Fruit fly (Drosophila melanogaster) whole organism, embryonic: ENCODE data around the gene CG7069.

ENCODE experiments used
- Adf1 ChIP-seq: fragments of 200-800 bp; sonication (Bioruptor generic); IDR thresholded peaks from 2 replicates; pipeline ENCODE4 v1.3.6; 2022; ENCODE audit warnings: missing biosample characterization, missing genetic modification characterization
- Antp ChIP-seq: fragments of 200-800 bp; sonication (Bioruptor generic); optimal IDR thresholded peaks from 3 replicates; lab custom pipeline; 2016; ENCODE audit warnings: missing biosample characterization, missing genetic modification characterization
- Awh ChIP-seq: fragments of 200-800 bp; sonication (Bioruptor generic); IDR thresholded peaks from 2 replicates; pipeline ENCODE4, ENCODE4 v1.3.6; 2022; ENCODE audit warnings: missing biosample characterization, missing genetic modification characterization
- B-H1 ChIP-seq: fragments of 200-800 bp; sonication (Bioruptor generic); IDR thresholded peaks from 3 replicates; pipeline ENCODE4 v1.3.6; 2022; ENCODE audit warnings: missing biosample characterization, missing genetic modification characterization
- CG10654 ChIP-seq: fragments of 200-800 bp; sonication (Bioruptor generic); optimal IDR thresholded peaks from 2 replicates; lab custom pipeline; 2016; ENCODE audit warnings: missing biosample characterization, missing genetic modification characterization
- CG11695 ChIP-seq: fragments of 200-800 bp; sonication (Bioruptor generic); IDR thresholded peaks from 3 replicates; pipeline ENCODE4 v1.3.6; 2022; ENCODE audit warnings: missing biosample characterization, missing genetic modification characterization
- CG1233 ChIP-seq: fragments of 200-800 bp; sonication (Bioruptor generic); optimal IDR thresholded peaks from 4 replicates; lab custom pipeline; 2018; ENCODE audit warnings: missing biosample characterization, mild to moderate bottlenecking, missing genetic modification characterization
- CG12659 ChIP-seq: fragments of 200-800 bp; sonication (Bioruptor generic); optimal IDR thresholded peaks from 3 replicates; lab custom pipeline; 2017; ENCODE audit warnings: mild to moderate bottlenecking, missing biosample characterization, missing genetic modification reagents, missing genetic modification characterization
- CG13894 ChIP-seq: fragments of 200-800 bp; sonication (Bioruptor generic); optimal IDR thresholded peaks from 3 replicates; lab custom pipeline; 2018; ENCODE audit warnings: missing biosample characterization, mild to moderate bottlenecking, missing genetic modification characterization, moderate library complexity
- CG14441 ChIP-seq: fragments of 200-800 bp; sonication (Bioruptor generic); IDR thresholded peaks from 2 replicates; pipeline ENCODE4 v1.3.6; 2022; ENCODE audit warnings: missing biosample characterization, missing genetic modification characterization
- CG14965 ChIP-seq: fragments of 200-800 bp; sonication (Bioruptor generic); optimal IDR thresholded peaks from 2 replicates; lab custom pipeline; 2016; ENCODE audit warnings: missing biosample characterization, missing genetic modification characterization, borderline replicate concordance
- CG15073 ChIP-seq: fragments of 200-800 bp; sonication (Bioruptor generic); optimal IDR thresholded peaks from 2 replicates; lab custom pipeline; 2016; ENCODE audit warnings: missing biosample characterization, missing genetic modification characterization
- CG15696 ChIP-seq: fragments of 200-800 bp; sonication (Bioruptor generic); optimal IDR thresholded peaks from 2 replicates; lab custom pipeline; 2019; ENCODE audit warnings: missing biosample characterization, mild to moderate bottlenecking, missing genetic modification characterization, moderate library complexity
- CG17385 ChIP-seq: fragments of 200-800 bp; sonication (Bioruptor generic); optimal IDR thresholded peaks from 3 replicates; lab custom pipeline; 2018; ENCODE audit warnings: missing biosample characterization, mild to moderate bottlenecking, missing genetic modification characterization
- CG34422 ChIP-seq: fragments of 200-800 bp; sonication (Bioruptor generic); IDR thresholded peaks from 3 replicates; pipeline ENCODE4 v1.3.6; 2022; ENCODE audit warnings: missing biosample characterization, missing genetic modification characterization
- CG5245 ChIP-seq: fragments of 200-800 bp; sonication (Bioruptor generic); optimal IDR thresholded peaks from 3 replicates; lab custom pipeline; 2016; ENCODE audit warnings: missing biosample characterization, missing genetic modification characterization
- CG8359 ChIP-seq: fragments of 200-800 bp; sonication (Bioruptor generic); optimal IDR thresholded peaks from 2 replicates; lab custom pipeline; 2017; ENCODE audit warnings: missing biosample characterization, mild to moderate bottlenecking, missing genetic modification characterization, borderline replicate concordance
- CTCF ChIP-seq: fragments of 200-800 bp; sonication (Bioruptor generic); optimal IDR thresholded peaks from 2 replicates; lab custom pipeline; 2017; ENCODE audit warnings: missing biosample characterization, mild to moderate bottlenecking, missing genetic modification characterization, moderate library complexity
- Dad ChIP-seq: fragments of 200-800 bp; sonication (Bioruptor generic); optimal IDR thresholded peaks from 3 replicates; lab custom pipeline; 2016; ENCODE audit warnings: missing biosample characterization, missing genetic modification characterization
- Dfd ChIP-seq, 2 experiments: fragments of >200 bp; optimal IDR thresholded peaks; 2 replicates each; lab custom pipeline; 2017; ENCODE audit warnings: missing biosample characterization in 2 of 2, missing genetic modification characterization in 2 of 2
- Dip3 ChIP-seq: fragments of 200-800 bp; sonication (Bioruptor generic); optimal IDR thresholded peaks from 3 replicates; lab custom pipeline; 2016; ENCODE audit warnings: missing biosample characterization, missing genetic modification characterization
- Eip74EF ChIP-seq, 2 experiments: fragments of 200-800 bp in 1 of 2; fragments of >200 bp in 1 of 2; sonication (Bioruptor generic) in 1 of 2; optimal IDR thresholded peaks; 2 replicates each; lab custom pipeline; 2017 to 2019; ENCODE audit warnings: missing biosample characterization in 2 of 2, missing genetic modification characterization in 2 of 2, mild to moderate bottlenecking in 1 of 2, moderate library complexity in 1 of 2
- HHEX ChIP-seq: fragments of 200-800 bp; sonication (Bioruptor generic); optimal IDR thresholded peaks from 3 replicates; lab custom pipeline; 2017; ENCODE audit warnings: missing biosample characterization, mild to moderate bottlenecking, missing genetic modification characterization, missing genetic modification reagents
- Hr51 ChIP-seq, 2 experiments: fragments of 200-800 bp; sonication (Bioruptor generic); optimal IDR thresholded peaks; 2 replicates in 1 of 2; 3 replicates in 1 of 2; lab custom pipeline; 2016 to 2018; ENCODE audit warnings: missing biosample characterization in 2 of 2, missing genetic modification characterization in 2 of 2, mild to moderate bottlenecking in 1 of 2, moderate library complexity in 1 of 2
- Lpt ChIP-seq: fragments of >200 bp; optimal IDR thresholded peaks from 2 replicates; lab custom pipeline; 2018; ENCODE audit warnings: missing biosample characterization, missing genetic modification characterization
- Mes4 ChIP-seq: fragments of 200-800 bp; sonication (Bioruptor generic); optimal IDR thresholded peaks from 2 replicates; lab custom pipeline; 2016; ENCODE audit warnings: missing biosample characterization, missing genetic modification characterization
- NC2α ChIP-seq: fragments of 200-800 bp; sonication (Bioruptor generic); optimal IDR thresholded peaks from 2 replicates; lab custom pipeline; 2016; ENCODE audit warnings: missing biosample characterization, missing genetic modification characterization
- Oli ChIP-seq: fragments of 200-800 bp; sonication (Bioruptor generic); optimal IDR thresholded peaks from 2 replicates; lab custom pipeline; 2018; ENCODE audit warnings: missing biosample characterization, mild to moderate bottlenecking, missing genetic modification characterization, moderate library complexity
- Optix ChIP-seq: fragments of 200-800 bp; sonication (Bioruptor generic); IDR thresholded peaks from 3 replicates; pipeline ENCODE4 v1.3.6; 2022; ENCODE audit warnings: missing biosample characterization, missing genetic modification characterization
- Poxn ChIP-seq: fragments of 200-800 bp; sonication (Bioruptor generic); IDR thresholded peaks from 2 replicates; pipeline ENCODE4 v1.3.6; 2022; ENCODE audit warnings: missing biosample characterization, missing genetic modification characterization
- Side ChIP-seq: fragments of 200-800 bp; sonication (Bioruptor generic); optimal IDR thresholded peaks from 2 replicates; lab custom pipeline; 2016; ENCODE audit warnings: missing biosample characterization, missing genetic modification characterization
- Sin3A ChIP-seq: fragments of >200 bp; optimal IDR thresholded peaks from 2 replicates; lab custom pipeline; 2018
- abd-A ChIP-seq: fragments of 200-800 bp; sonication (Bioruptor generic); optimal IDR thresholded peaks from 3 replicates; lab custom pipeline; 2019; ENCODE audit warnings: missing biosample characterization, mild to moderate bottlenecking, missing genetic modification characterization, moderate library complexity
- ac ChIP-seq: fragments of 200-800 bp; sonication (Bioruptor generic); optimal IDR thresholded peaks from 3 replicates; lab custom pipeline; 2017; ENCODE audit warnings: missing biosample characterization, mild to moderate bottlenecking, missing genetic modification characterization
- ase ChIP-seq: fragments of 200-800 bp; sonication (Bioruptor generic); IDR thresholded peaks from 3 replicates; pipeline ENCODE4 v1.3.6; 2022; ENCODE audit warnings: missing biosample characterization, missing genetic modification characterization
- cg ChIP-seq: fragments of 200-800 bp; sonication (Bioruptor generic); optimal IDR thresholded peaks from 3 replicates; lab custom pipeline; 2019; ENCODE audit warnings: missing biosample characterization, mild to moderate bottlenecking, missing genetic modification characterization, moderate library complexity
- dati ChIP-seq: fragments of 200-800 bp; sonication (Bioruptor generic); IDR thresholded peaks from 2 replicates; pipeline ENCODE4 v1.3.6; 2022; ENCODE audit warnings: missing biosample characterization, missing genetic modification characterization
- fd64A ChIP-seq: fragments of 200-800 bp; sonication (Bioruptor generic); optimal IDR thresholded peaks from 3 replicates; lab custom pipeline; 2018; ENCODE audit warnings: missing biosample characterization, mild to moderate bottlenecking, missing genetic modification characterization
- fu2 ChIP-seq: fragments of 200-800 bp; sonication (Bioruptor generic); optimal IDR thresholded peaks from 2 replicates; lab custom pipeline; 2016; ENCODE audit warnings: missing biosample characterization, missing genetic modification characterization
- gcm ChIP-seq: fragments of 200-800 bp; sonication (Bioruptor generic); optimal IDR thresholded peaks from 2 replicates; lab custom pipeline; 2019; ENCODE audit warnings: missing biosample characterization, mild to moderate bottlenecking, missing genetic modification characterization, moderate library complexity
- gem ChIP-seq: fragments of 200-800 bp; sonication (Bioruptor generic); optimal IDR thresholded peaks from 2 replicates; lab custom pipeline; 2019; ENCODE audit warnings: missing biosample characterization, mild to moderate bottlenecking, missing genetic modification characterization, moderate library complexity
- kah ChIP-seq: fragments of 200-800 bp; sonication (Bioruptor generic); optimal IDR thresholded peaks from 2 replicates; lab custom pipeline; 2018; ENCODE audit warnings: missing biosample characterization, mild to moderate bottlenecking, missing genetic modification characterization
- luna ChIP-seq: fragments of 200-800 bp; sonication (Bioruptor generic); optimal IDR thresholded peaks from 2 replicates; lab custom pipeline; 2016; ENCODE audit warnings: missing biosample characterization, missing genetic modification characterization
- nau ChIP-seq: fragments of 200-800 bp; sonication (Bioruptor generic); optimal IDR thresholded peaks from 3 replicates; lab custom pipeline; 2017; ENCODE audit warnings: missing biosample characterization, mild to moderate bottlenecking, missing genetic modification characterization, missing genetic modification reagents
- peb ChIP-seq: fragments of 200-800 bp; sonication (Bioruptor generic); IDR thresholded peaks from 2 replicates; pipeline ENCODE4 v1.3.6; 2022; ENCODE audit warnings: missing biosample characterization, missing genetic modification characterization
- pho ChIP-seq: fragments of 200-800 bp; sonication (Bioruptor generic); optimal IDR thresholded peaks from 2 replicates; lab custom pipeline; 2016; ENCODE audit warnings: missing biosample characterization, missing genetic modification characterization
- pita ChIP-seq: fragments of 200-800 bp; sonication (Bioruptor generic); optimal IDR thresholded peaks from 2 replicates; lab custom pipeline; 2017; ENCODE audit warnings: missing biosample characterization, mild to moderate bottlenecking, missing genetic modification characterization
- seq ChIP-seq: fragments of 200-800 bp; sonication (Bioruptor generic); IDR thresholded peaks from 2 replicates; pipeline ENCODE4 v1.3.6; 2022; ENCODE audit warnings: missing biosample characterization, missing genetic modification characterization
- sima ChIP-seq: fragments of 200-800 bp; sonication (Bioruptor generic); optimal IDR thresholded peaks from 2 replicates; lab custom pipeline; 2016; ENCODE audit warnings: missing biosample characterization, missing genetic modification characterization
- tx ChIP-seq: fragments of 200-800 bp; sonication (Bioruptor generic); optimal IDR thresholded peaks from 2 replicates; lab custom pipeline; 2016; ENCODE audit warnings: missing biosample characterization, missing genetic modification characterization

CG7069 gene

dm6 chr3R:22356464-22357410, 15.9 kb upstream of the CG7069 start, which contains the start of gene Sar1 (continued):
- no peak for TF ChIP-seq sima (GFP tag; lab: Kevin White, UChicago)
- 0 out of 3 replicates have a peak, but pooled peaks have one; percentile 7 for TF ChIP-seq CG11695 (GFP tag; lab: Robert Waterston, UW)
- TF ChIP-seq seq (GFP tag; lab: Robert Waterston, UW): no peak; the same call in 1 of the 2 replicates
- TF ChIP-seq Side (GFP tag; lab: Kevin White, UChicago): no peak
- TF ChIP-seq CG8359 (GFP tag; lab: Kevin White, UChicago): no peak
- no peak for TF ChIP-seq nau (GFP tag; lab: Kevin White, UChicago)
- no peak for TF ChIP-seq Poxn
- no peak for TF ChIP-seq CG13894 (tag; lab: Kevin White, UChicago)
- TF ChIP-seq Awh: no peak
- no peak for TF ChIP-seq luna (GFP tag; lab: Kevin White, UChicago)
- TF ChIP-seq gcm (GFP tag; lab: Kevin White, UChicago): peak; percentile 33
- TF ChIP-seq CG10654: peak; percentile 30
- peak; percentile 97 for TF ChIP-seq pita (GFP tag; lab: Kevin White, UChicago)
- no peak for TF ChIP-seq CG1233 (GFP tag; lab: Kevin White, UChicago)
- TF ChIP-seq cg: peak; percentile 96
- peak; percentile 12 for TF ChIP-seq CG14965 (GFP tag; lab: Kevin White, UChicago)
- peak in 1 of 2 experiments; percentile 16 for TF ChIP-seq Dfd (GFP tag; optimal IDR thresholded peaks at IDR 0.05; lab: Kevin White, UChicago)
- peak; percentile 45 for TF ChIP-seq tx (GFP tag; lab: Kevin White, UChicago)
- no peak for TF ChIP-seq ase
- peak; percentile 72 for TF ChIP-seq pho (GFP tag; lab: Kevin White, UChicago)
- TF ChIP-seq fu2 (GFP tag; lab: Kevin White, UChicago): peak; percentile 51
- no peak for TF ChIP-seq kah (GFP tag; lab: Kevin White, UChicago)
- TF ChIP-seq Optix (GFP tag; lab: Robert Waterston, UW): no peak
- TF ChIP-seq Dad (GFP tag; lab: Kevin White, UChicago): no peak
- TF ChIP-seq CG15073: no peak
- TF ChIP-seq Oli (tag; lab: Kevin White, UChicago): no peak
- no peak for TF ChIP-seq NC2α (GFP tag; lab: Kevin White, UChicago)
- TF ChIP-seq CG34422 (GFP tag; lab: Robert Waterston, UW): peak; percentile 51; the same call in 2 of the 3 replicates
- TF ChIP-seq Antp (GFP tag; lab: Kevin White, UChicago): peak; percentile 33
- peak in 1 of 2 experiments; percentile 83 for TF ChIP-seq Eip74EF (GFP tag; optimal IDR thresholded peaks at IDR 0.05; lab: Kevin White, UChicago)
- TF ChIP-seq abd-A (tag; lab: Kevin White, UChicago): peak; percentile 16
- peak; percentile 60 for TF ChIP-seq CTCF (GFP tag; lab: Kevin White, UChicago)
- no peak for TF ChIP-seq B-H1 (GFP tag; lab: Robert Waterston, UW)
- peak; percentile 26 for TF ChIP-seq Mes4 (GFP tag; lab: Kevin White, UChicago)
- TF ChIP-seq Dip3 (GFP tag; lab: Kevin White, UChicago): peak; percentile 3
- no peak for TF ChIP-seq Lpt
- no peak for TF ChIP-seq CG14441 (GFP tag; lab: Robert Waterston, UW)
- no peak for TF ChIP-seq CG17385 (GFP tag; lab: Kevin White, UChicago)
- no peak for TF ChIP-seq dati
- no peak for TF ChIP-seq CG5245 (GFP tag; lab: Kevin White, UChicago)
- no peak for TF ChIP-seq peb
- TF ChIP-seq Hr51 (GFP tag; optimal IDR thresholded peaks at IDR 0.05; lab: Kevin White, UChicago): peak in 1 of 2 experiments; percentile 32
- TF ChIP-seq gem: peak; percentile 16
- TF ChIP-seq Adf1 (GFP tag; lab: Robert Waterston, UW): no peak; the same call in 1 of the 2 replicates
- TF ChIP-seq fd64A (GFP tag; lab: Kevin White, UChicago): no peak
- TF ChIP-seq Sin3A (lab: Kevin White, UChicago): peak; percentile 81
- no peak for TF ChIP-seq CG15696 (tag; lab: Kevin White, UChicago)
- peak; percentile 80 for TF ChIP-seq CG12659 (GFP tag; lab: Kevin White, UChicago)
- no peak for TF ChIP-seq HHEX (GFP tag; lab: Kevin White, UChicago)
- TF ChIP-seq ac (GFP tag; lab: Kevin White, UChicago): no peak
